Worm (Caenorhabditis elegans) whole organism, mixed stage, embryonic: Measurements from ENCODE around the gene sex-1.

Experiments used
- M03D4.4 ChIP-seq: sonication (generic microtip); optimal IDR thresholded peaks from 2 replicates; lab custom pipeline; 2017; ENCODE audit warnings: mild to moderate bottlenecking, missing genetic modification characterization, missing compliant biosample characterization
- blmp-1 ChIP-seq: fragments of 150-350 bp; optimal IDR thresholded peaks from 2 replicates; lab custom pipeline; 2014; ENCODE audit warnings: missing biosample characterization, missing genetic modification characterization
- elt-1 ChIP-seq: sonication (generic microtip); optimal IDR thresholded peaks from 2 replicates; lab custom pipeline; 2017; ENCODE audit warnings: missing genetic modification characterization, mild to moderate bottlenecking, missing compliant biosample characterization, antibody characterized with exemption, moderate library complexity, borderline replicate concordance; ENCODE audit not compliant: insufficient read depth
- elt-3 ChIP-seq: fragments of 150-350 bp; optimal IDR thresholded peaks from 2 replicates; lab custom pipeline; 2014; ENCODE audit warnings: missing biosample characterization, missing genetic modification characterization
- lin-13 ChIP-seq: fragments of 150-350 bp; optimal IDR thresholded peaks from 2 replicates; lab custom pipeline; 2014; ENCODE audit warnings: missing biosample characterization, missing genetic modification characterization
- lin-32 ChIP-seq: fragments of 200-800 bp; sonication (Bioruptor generic); optimal IDR thresholded peaks from 2 replicates; lab custom pipeline; 2018; ENCODE audit warnings: mild to moderate bottlenecking, missing genetic modification characterization, missing compliant biosample characterization
- nhr-237 ChIP-seq: fragments of 150-350 bp; optimal IDR thresholded peaks from 2 replicates; lab custom pipeline; 2014; ENCODE audit warnings: missing biosample characterization, missing genetic modification characterization
- nhr-28 ChIP-seq: fragments of 150-350 bp; optimal IDR thresholded peaks from 2 replicates; lab custom pipeline; 2014; ENCODE audit warnings: missing biosample characterization, missing genetic modification characterization
- nhr-76 ChIP-seq: sonication (generic microtip); optimal IDR thresholded peaks from 2 replicates; lab custom pipeline; 2017; ENCODE audit warnings: missing biosample characterization, missing genetic modification characterization
- pha-4 ChIP-seq: fragments of 150-350 bp; optimal IDR thresholded peaks from 2 replicates; lab custom pipeline; 2018; ENCODE audit warnings: missing biosample characterization, missing genetic modification reagents, missing genetic modification characterization
- snpc-4 ChIP-seq: fragments of 150-350 bp; optimal IDR thresholded peaks from 2 replicates; lab custom pipeline; 2014; ENCODE audit warnings: missing biosample characterization, missing genetic modification characterization
- tbx-8 ChIP-seq: fragments of 200-800 bp; sonication (Bioruptor generic); optimal IDR thresholded peaks from 2 replicates; lab custom pipeline; 2018; ENCODE audit warnings: mild to moderate bottlenecking, missing genetic modification characterization, moderate library complexity, missing compliant biosample characterization
- ztf-11 ChIP-seq: fragments of 150-350 bp; optimal IDR thresholded peaks from 2 replicates; lab custom pipeline; 2014; ENCODE audit warnings: missing biosample characterization, missing genetic modification characterization

ce11 chrX:10240939-10241338, 35.7 kb upstream of the sex-1 start, which contains the start of gene str-74:
- TF ChIP-seq snpc-4 (tag; lab: Kevin White, UChicago) (no peak), lin-13 (tag; lab: Kevin White, UChicago) (no peak), M03D4.4 (no peak), elt-3 (no peak), nhr-237 (tag; lab: Kevin White, UChicago) (no peak), ztf-11 (tag; lab: Kevin White, UChicago) (no peak), tbx-8 (no peak), blmp-1 (tag; lab: Kevin White, UChicago) (no peak), elt-1 (tag; lab: Kevin White, UChicago) (no peak), nhr-76 (tag; lab: Kevin White, UChicago) (no peak), nhr-28 (no peak), pha-4 (tag; lab: Kevin White, UChicago) (no peak), lin-32 (GFP tag; lab: Kevin White, UChicago) (no peak)
